Fruit fly (Drosophila melanogaster): Measurements from ENCODE around the gene GlcAT-S.

dm6 chr2L:9614674-9615258 is 1.5 kb upstream of the GlcAT-S start:
- TF ChIP-seq CG14711 (tag; optimal IDR thresholded peaks at IDR 0.05) (no peak), tj (GFP tag; optimal IDR thresholded peaks at IDR 0.05) (no peak), bab1 (GFP tag; optimal IDR thresholded peaks at IDR 0.05) (no peak)

Data from whole organism, adult.